Worm (Caenorhabditis elegans) whole organism, L4 larva: ENCODE results near the gene ZC477.7.

Experiments
- D1046.2 ChIP-seq: fragments of 200-800 bp; sonication (Bioruptor generic); IDR thresholded peaks from 2 replicates; pipeline ENCODE4 v1.3.6; 2022; ENCODE audit warnings: missing genetic modification characterization, missing compliant biosample characterization
- F10B5.3 ChIP-seq: sonication (generic microtip); optimal IDR thresholded peaks from 2 replicates; lab custom pipeline; 2016; ENCODE audit warnings: mild to moderate bottlenecking, missing genetic modification characterization, missing compliant biosample characterization
- F26F4.8 ChIP-seq: fragments of 200-800 bp; sonication (Bioruptor generic); conservative IDR thresholded peaks from 2 replicates; pipeline ENCODE4 v1.3.6; 2022; ENCODE audit warnings: missing genetic modification characterization, missing compliant biosample characterization
- F44E2.7 ChIP-seq: fragments of 200-800 bp; sonication (Bioruptor generic); IDR thresholded peaks from 2 replicates; pipeline ENCODE4 v2.1.2; 2022; ENCODE audit warnings: missing genetic modification characterization, missing compliant biosample characterization
- T26A8.4 ChIP-seq: fragments of 200-800 bp; sonication (Bioruptor generic); IDR thresholded peaks from 2 replicates; pipeline ENCODE4 v1.3.6; 2022; ENCODE audit warnings: missing genetic modification characterization, missing compliant biosample characterization
- Y105C5A.15 ChIP-seq: fragments of 200-800 bp; sonication (Bioruptor generic); IDR thresholded peaks from 2 replicates; pipeline ENCODE4 v1.3.6; 2022; ENCODE audit warnings: missing genetic modification characterization, missing compliant biosample characterization
- Y75B8A.6 ChIP-seq: fragments of 200-800 bp; sonication (Bioruptor generic); IDR thresholded peaks from 2 replicates; pipeline ENCODE4 v1.3.6; 2022; ENCODE audit warnings: missing genetic modification reagents, missing genetic modification characterization, missing compliant biosample characterization
- aha-1 ChIP-seq: fragments of 150-350 bp; peaks from one replicate; lab custom pipeline; 2014; ENCODE audit warnings: missing biosample characterization, missing genetic modification characterization
- aly-2 ChIP-seq: sonication (generic microtip); optimal IDR thresholded peaks from 2 replicates; lab custom pipeline; 2018; ENCODE audit warnings: missing biosample characterization, missing genetic modification characterization
- ama-1 ChIP-seq: fragments of 150-350 bp; optimal IDR thresholded peaks from 2 replicates; lab custom pipeline; 2014; ENCODE audit warnings: inconsistent platforms, mixed read lengths
- ceh-20 ChIP-seq: fragments of 200-800 bp; sonication (Bioruptor generic); IDR thresholded peaks from 2 replicates; pipeline ENCODE4 v1.3.6; 2022; ENCODE audit warnings: missing genetic modification reagents, missing genetic modification characterization, missing compliant biosample characterization
- ceh-28 ChIP-seq: fragments of 150-350 bp; optimal IDR thresholded peaks from 2 replicates; lab custom pipeline; 2014; ENCODE audit warnings: missing biosample characterization, missing genetic modification reagents, missing genetic modification characterization
- ceh-62 ChIP-seq: sonication (generic microtip); optimal IDR thresholded peaks from 2 replicates; lab custom pipeline; 2017; ENCODE audit warnings: missing biosample characterization, missing genetic modification characterization
- ceh-82 ChIP-seq: sonication (generic microtip); optimal IDR thresholded peaks from 2 replicates; lab custom pipeline; 2017; ENCODE audit warnings: missing biosample characterization, missing genetic modification characterization
- ctbp-1 ChIP-seq: fragments of 200-800 bp; sonication (Bioruptor generic); IDR thresholded peaks from 2 replicates; pipeline ENCODE4 v1.3.6; 2022; ENCODE audit warnings: missing genetic modification reagents, missing genetic modification characterization, missing compliant biosample characterization
- daf-12 ChIP-seq: fragments of 150-350 bp; optimal IDR thresholded peaks from 2 replicates; lab custom pipeline; 2014; ENCODE audit warnings: missing biosample characterization, missing genetic modification reagents, missing genetic modification characterization
- daf-16 ChIP-seq, 3 experiments: sonication (generic microtip); optimal IDR thresholded peaks; 2 replicates each; lab custom pipeline; 2016 to 2017; ENCODE audit warnings: missing genetic modification characterization in 3 of 3, missing genetic modification reagents in 3 of 3, mild to moderate bottlenecking in 2 of 3, missing compliant biosample characterization in 2 of 3, missing biosample characterization in 1 of 3, moderate library complexity in 1 of 3
- daf-19 ChIP-seq: fragments of 200-800 bp; sonication (Bioruptor generic); conservative IDR thresholded peaks from 2 replicates; pipeline ENCODE4 v1.3.6; 2022; ENCODE audit warnings: missing genetic modification characterization, missing compliant biosample characterization
- dpl-1 ChIP-seq: fragments of 150-350 bp; optimal IDR thresholded peaks from 2 replicates; lab custom pipeline; 2014; ENCODE audit warnings: missing biosample characterization, missing genetic modification reagents, missing genetic modification characterization
- duxl-1 ChIP-seq: sonication (generic microtip); optimal IDR thresholded peaks from 2 replicates; lab custom pipeline; 2016; ENCODE audit warnings: mild to moderate bottlenecking, missing genetic modification characterization, moderate library complexity, missing compliant biosample characterization; ENCODE audit not compliant: poor library complexity
- dve-1 ChIP-seq: sonication (generic microtip); optimal IDR thresholded peaks from 2 replicates; lab custom pipeline; 2017; ENCODE audit warnings: antibody characterized with exemption, mild to moderate bottlenecking, missing genetic modification characterization, missing compliant biosample characterization; ENCODE audit not compliant: insufficient read depth
- fos-1 ChIP-seq: fragments of 150-350 bp; optimal IDR thresholded peaks from 2 replicates; lab custom pipeline; 2014; ENCODE audit warnings: missing biosample characterization, missing genetic modification characterization
- hlh-11 ChIP-seq: fragments of 200-800 bp; sonication (Bioruptor generic); optimal IDR thresholded peaks from 2 replicates; lab custom pipeline; 2018; ENCODE audit warnings: mild to moderate bottlenecking, missing genetic modification characterization, missing compliant biosample characterization
- lin-13 ChIP-seq: fragments of 150-350 bp; optimal IDR thresholded peaks from 2 replicates; lab custom pipeline; 2014; ENCODE audit warnings: missing biosample characterization, missing genetic modification reagents, missing genetic modification characterization
- lin-29 ChIP-seq: fragments of 200-800 bp; sonication (Bioruptor generic); IDR thresholded peaks from 2 replicates; pipeline ENCODE4 v1.3.6; 2022; ENCODE audit warnings: missing genetic modification reagents, missing genetic modification characterization, missing compliant biosample characterization
- lin-39 ChIP-seq: fragments of 150-350 bp; optimal IDR thresholded peaks from 2 replicates; lab custom pipeline; 2014; ENCODE audit warnings: missing biosample characterization, missing genetic modification reagents, missing genetic modification characterization
- mxl-2 ChIP-seq: fragments of 200-800 bp; sonication (Bioruptor generic); conservative IDR thresholded peaks from 2 replicates; pipeline ENCODE4 v1.3.6; 2022; ENCODE audit warnings: missing genetic modification reagents, missing genetic modification characterization, missing compliant biosample characterization
- mxl-3 ChIP-seq: fragments of 200-800 bp; sonication (Bioruptor generic); optimal IDR thresholded peaks from 2 replicates; lab custom pipeline; 2018; ENCODE audit warnings: mild to moderate bottlenecking, missing genetic modification characterization, missing compliant biosample characterization
- nhr-11 ChIP-seq: fragments of 150-350 bp; optimal IDR thresholded peaks from 2 replicates; lab custom pipeline; 2014; ENCODE audit warnings: missing biosample characterization, missing genetic modification characterization
- nhr-28 ChIP-seq: fragments of 150-350 bp; optimal IDR thresholded peaks from 2 replicates; lab custom pipeline; 2014; ENCODE audit warnings: missing biosample characterization, missing genetic modification characterization
- nhr-42 ChIP-seq: fragments of 200-800 bp; sonication (Bioruptor generic); IDR thresholded peaks from 2 replicates; pipeline ENCODE4 v1.3.6; 2022; ENCODE audit warnings: missing genetic modification characterization, missing compliant biosample characterization
- nhr-48 ChIP-seq: sonication (generic microtip); optimal IDR thresholded peaks from 2 replicates; lab custom pipeline; 2016; ENCODE audit warnings: mild to moderate bottlenecking, missing genetic modification characterization, missing compliant biosample characterization
- pha-4 ChIP-seq, 2 experiments: fragments of 150-350 bp in 1 of 2; fragments of 200-800 bp in 1 of 2; sonication (Bioruptor generic) in 1 of 2; IDR thresholded peaks in 1 of 2; optimal IDR thresholded peaks in 1 of 2; 2 replicates each; pipeline versions ENCODE4 v1.3.6 to Lab custom; 2014 to 2022; ENCODE audit warnings: missing genetic modification characterization in 2 of 2, missing genetic modification reagents in 2 of 2, missing biosample characterization in 1 of 2, missing compliant biosample characterization in 1 of 2
- pqm-1 ChIP-seq: sonication (generic microtip); optimal IDR thresholded peaks from 2 replicates; lab custom pipeline; 2017; ENCODE audit warnings: missing biosample characterization, missing genetic modification characterization
- saeg-2 ChIP-seq: fragments of 200-800 bp; sonication (Bioruptor generic); IDR thresholded peaks from 2 replicates; pipeline ENCODE4 v1.3.6; 2022; ENCODE audit warnings: missing genetic modification reagents, missing genetic modification characterization, missing compliant biosample characterization
- sdz-12 ChIP-seq: fragments of 200-800 bp; sonication (Bioruptor generic); optimal IDR thresholded peaks from 2 replicates; lab custom pipeline; 2018; ENCODE audit warnings: mild to moderate bottlenecking, missing genetic modification characterization, missing compliant biosample characterization
- snpc-1.2 ChIP-seq: fragments of 200-800 bp; sonication (Bioruptor generic); IDR thresholded peaks from 2 replicates; pipeline ENCODE4 v1.3.6; 2022; ENCODE audit warnings: missing genetic modification reagents, missing genetic modification characterization, missing compliant biosample characterization
- spr-3 ChIP-seq: fragments of 200-800 bp; sonication (Bioruptor generic); optimal IDR thresholded peaks from 2 replicates; lab custom pipeline; 2018; ENCODE audit warnings: mild to moderate bottlenecking, missing genetic modification characterization, missing compliant biosample characterization
- unc-130 ChIP-seq: sonication (generic microtip); optimal IDR thresholded peaks from 2 replicates; lab custom pipeline; 2016; ENCODE audit warnings: missing genetic modification reagents, missing genetic modification characterization, missing compliant biosample characterization
- unc-62 ChIP-seq, 3 experiments: fragments of 150-350 bp in 1 of 3; sonication (generic microtip); optimal IDR thresholded peaks in 2 of 3; peaks in 1 of 3; 1 replicate in 1 of 3; 2 replicates in 2 of 3; lab custom pipeline; 2014 to 2017; ENCODE audit warnings: missing biosample characterization in 3 of 3, missing genetic modification characterization in 3 of 3, missing genetic modification reagents in 3 of 3, missing genotype in 1 of 3
- zag-1 ChIP-seq: fragments of 150-350 bp; optimal IDR thresholded peaks from 2 replicates; lab custom pipeline; 2014; ENCODE audit warnings: missing biosample characterization, missing genetic modification characterization
- zip-11 ChIP-seq: fragments of 200-800 bp; sonication (Bioruptor generic); IDR thresholded peaks from 2 replicates; pipeline ENCODE4 v1.3.6; 2022; ENCODE audit warnings: missing genetic modification characterization, missing compliant biosample characterization
- ztf-7 ChIP-seq: fragments of 150-350 bp; optimal IDR thresholded peaks from 2 replicates; lab custom pipeline; 2014; ENCODE audit warnings: missing biosample characterization, missing genetic modification characterization

The ZC477.7 gene

ce11 chrIV:7095396-7095964 is 15.8 kb downstream of the ZC477.7 start:
- TF ChIP-seq ceh-62 (tag; lab: Kevin White, UChicago) (no peak), unc-62 (GFP tag; optimal IDR thresholded peaks at IDR 0.05 in 1 of 2; lab: Kevin White, UChicago) (peak in 1 of 2 experiments; percentile 67), unc-62 (tag; optimal IDR thresholded peaks at IDR 0.05; lab: Kevin White, UChicago) (no peak), daf-16 (GFP tag; optimal IDR thresholded peaks at IDR 0.05; lab: Kevin White, UChicago) (peak in 1 of 2 experiments; percentile 49), daf-16 (tag; optimal IDR thresholded peaks at IDR 0.05; lab: Kevin White, UChicago) (no peak), lin-29 (GFP tag; lab: Robert Waterston, UW) (no peak), snpc-1.2 (GFP tag; lab: Robert Waterston, UW) (no peak), mxl-2 (no peak), unc-130 (GFP tag; lab: Kevin White, UChicago) (no peak), fos-1 (tag; lab: Kevin White, UChicago) (no peak), saeg-2 (GFP tag; lab: Robert Waterston, UW) (no peak), Y105C5A.15 (GFP tag; lab: Robert Waterston, UW) (no peak), D1046.2 (GFP tag; lab: Robert Waterston, UW) (no peak), dpl-1 (GFP tag; lab: Kevin White, UChicago) (no peak), aha-1 (peak; percentile 24), hlh-11 (tag; lab: Kevin White, UChicago) (peak; percentile 12), spr-3 (GFP tag; lab: Kevin White, UChicago) (no peak), nhr-11 (tag; lab: Kevin White, UChicago) (peak; percentile 36), duxl-1 (tag; lab: Kevin White, UChicago) (no peak), F44E2.7 (no peak), mxl-3 (GFP tag; lab: Kevin White, UChicago) (peak; percentile 16)
- TF ChIP-seq, all 104 proteins: peak for 6

ce11 chrIV:7094216-7094758 is 17.0 kb downstream of the ZC477.7 start, which contains the start of gene deb-1:
TSS of gene deb-1 (minus strand) at chrIV:7094266.
- TF ChIP-seq daf-19 (GFP tag; lab: Robert Waterston, UW) (no peak), daf-12 (tag; lab: Kevin White, UChicago) (no peak), F44E2.7 (no peak), ztf-7 (tag; lab: Kevin White, UChicago) (no peak), pqm-1 (tag; lab: Kevin White, UChicago) (peak; percentile 82), F10B5.3 (no peak), nhr-28 (tag; lab: Kevin White, UChicago) (peak; percentile 5), dpl-1 (GFP tag; lab: Kevin White, UChicago) (no peak), ceh-82 (tag; lab: Kevin White, UChicago) (no peak), dve-1 (tag; lab: Kevin White, UChicago) (peak; percentile 26), sdz-12 (GFP tag; lab: Kevin White, UChicago) (no peak), nhr-11 (tag; lab: Kevin White, UChicago) (no peak), ctbp-1 (GFP tag; lab: Robert Waterston, UW) (no peak), snpc-1.2 (GFP tag; lab: Robert Waterston, UW) (no peak), lin-39 (tag; lab: Kevin White, UChicago) (no peak), F26F4.8 (GFP tag; lab: Robert Waterston, UW) (no peak), aly-2 (tag; lab: Kevin White, UChicago) (no peak), daf-16 (GFP tag; optimal IDR thresholded peaks at IDR 0.05; lab: Kevin White, UChicago) (no peak), daf-16 (tag; optimal IDR thresholded peaks at IDR 0.05; lab: Kevin White, UChicago) (peak; percentile 96)
- TF ChIP-seq, all 104 proteins: peak for 4

ce11 chrIV:7084632-7085160 is 26.6 kb downstream of the ZC477.7 start, which contains the start of gene rps-4:
TSS of gene rps-4 (minus strand) at chrIV:7084682.
- TF ChIP-seq Y75B8A.6 (no peak), zip-11 (GFP tag; lab: Robert Waterston, UW) (no peak), nhr-48 (tag; lab: Kevin White, UChicago) (peak; percentile 53), lin-13 (peak; percentile 65), dpl-1 (GFP tag; lab: Kevin White, UChicago) (peak; percentile 87), zag-1 (tag; lab: Kevin White, UChicago) (no peak), daf-16 (GFP tag; optimal IDR thresholded peaks at IDR 0.05; lab: Kevin White, UChicago) (peak in 1 of 2 experiments; percentile 43), daf-16 (tag; optimal IDR thresholded peaks at IDR 0.05; lab: Kevin White, UChicago) (peak; percentile 92), unc-62 (GFP tag; optimal IDR thresholded peaks at IDR 0.05 in 1 of 2; lab: Kevin White, UChicago) (peak in 1 of 2 experiments; percentile 41), unc-62 (tag; optimal IDR thresholded peaks at IDR 0.05; lab: Kevin White, UChicago) (no peak), ama-1 (lab: Kevin White, UChicago) (peak; percentile 43), T26A8.4 (GFP tag; lab: Robert Waterston, UW) (peak; percentile 77), nhr-28 (tag; lab: Kevin White, UChicago) (peak; percentile 87), ceh-20 (GFP tag; lab: Robert Waterston, UW) (peak; percentile 79), ceh-28 (tag; lab: Kevin White, UChicago) (no peak), ctbp-1 (GFP tag; lab: Robert Waterston, UW) (no peak), nhr-42 (GFP tag; lab: Robert Waterston, UW) (0 out of 2 replicates have a peak, but pooled peaks have one; percentile 66), sdz-12 (GFP tag; lab: Kevin White, UChicago) (no peak), aha-1 (peak; percentile 97), pha-4 (GFP tag; IDR thresholded peaks at IDR 0.05; lab: Robert Waterston, UW) (peak; percentile 68), pha-4 (tag; optimal IDR thresholded peaks at IDR 0.05; lab: Kevin White, UChicago) (peak; percentile 62)
